Worm (Caenorhabditis elegans) whole organism, L4 larva: Measurements from ENCODE around the gene Y75B8A.25.

Experiments
- D1046.2 ChIP-seq: fragments of 200-800 bp; sonication (Bioruptor generic); IDR thresholded peaks from 2 replicates; pipeline ENCODE4 v1.3.6; 2022; ENCODE audit warnings: missing genetic modification characterization, missing compliant biosample characterization
- F10B5.3 ChIP-seq: sonication (generic microtip); optimal IDR thresholded peaks from 2 replicates; lab custom pipeline; 2016; ENCODE audit warnings: mild to moderate bottlenecking, missing genetic modification characterization, missing compliant biosample characterization
- F26F4.8 ChIP-seq: fragments of 200-800 bp; sonication (Bioruptor generic); conservative IDR thresholded peaks from 2 replicates; pipeline ENCODE4 v1.3.6; 2022; ENCODE audit warnings: missing genetic modification characterization, missing compliant biosample characterization
- F44E2.7 ChIP-seq: fragments of 200-800 bp; sonication (Bioruptor generic); IDR thresholded peaks from 2 replicates; pipeline ENCODE4 v2.1.2; 2022; ENCODE audit warnings: missing genetic modification characterization, missing compliant biosample characterization
- F49E8.2 ChIP-seq: sonication (generic microtip); optimal IDR thresholded peaks from 2 replicates; lab custom pipeline; 2016; ENCODE audit warnings: missing compliant biosample characterization, mild to moderate bottlenecking, missing genetic modification characterization, borderline replicate concordance
- R02D3.7 ChIP-seq: fragments of 150-350 bp; sonication (generic microtip); optimal IDR thresholded peaks from 3 replicates; lab custom pipeline; 2014; ENCODE audit warnings: missing biosample characterization, missing genetic modification characterization
- T20F7.1 ChIP-seq: fragments of 200-800 bp; sonication (Bioruptor generic); optimal IDR thresholded peaks from 2 replicates; lab custom pipeline; 2018; ENCODE audit warnings: mild to moderate bottlenecking, missing genetic modification characterization, missing compliant biosample characterization
- Y105C5A.15 ChIP-seq: fragments of 200-800 bp; sonication (Bioruptor generic); IDR thresholded peaks from 2 replicates; pipeline ENCODE4 v1.3.6; 2022; ENCODE audit warnings: missing genetic modification characterization, missing compliant biosample characterization
- Y5F2A.4 ChIP-seq: fragments of 200-800 bp; sonication (Bioruptor generic); optimal IDR thresholded peaks from 2 replicates; lab custom pipeline; 2018; ENCODE audit warnings: mild to moderate bottlenecking, missing genetic modification characterization, missing compliant biosample characterization
- ZK337.2 ChIP-seq: fragments of 200-800 bp; sonication (Bioruptor generic); IDR thresholded peaks from 2 replicates; pipeline ENCODE4 v1.3.6; 2022; ENCODE audit warnings: missing genetic modification reagents, missing genetic modification characterization, missing compliant biosample characterization
- ZK546.5 ChIP-seq, 2 experiments: sonication (generic microtip); optimal IDR thresholded peaks; 2 replicates each; lab custom pipeline; 2017; ENCODE audit warnings: missing biosample characterization in 2 of 2, missing genetic modification characterization in 2 of 2
- aly-2 ChIP-seq: sonication (generic microtip); optimal IDR thresholded peaks from 2 replicates; lab custom pipeline; 2018; ENCODE audit warnings: missing biosample characterization, missing genetic modification characterization
- ama-1 ChIP-seq: fragments of 150-350 bp; optimal IDR thresholded peaks from 2 replicates; lab custom pipeline; 2014; ENCODE audit warnings: inconsistent platforms, mixed read lengths
- arid-1 ChIP-seq: fragments of 200-800 bp; sonication (Bioruptor generic); conservative IDR thresholded peaks from 2 replicates; pipeline ENCODE4 v1.3.6; 2022; ENCODE audit warnings: missing genetic modification reagents, missing genetic modification characterization, missing compliant biosample characterization
- ceh-20 ChIP-seq: fragments of 200-800 bp; sonication (Bioruptor generic); IDR thresholded peaks from 2 replicates; pipeline ENCODE4 v1.3.6; 2022; ENCODE audit warnings: missing genetic modification reagents, missing genetic modification characterization, missing compliant biosample characterization
- ceh-44 ChIP-seq: fragments of 200-800 bp; sonication (Bioruptor generic); IDR thresholded peaks from 2 replicates; pipeline ENCODE4 v1.3.6; 2022; ENCODE audit warnings: missing genetic modification reagents, missing genetic modification characterization, missing compliant biosample characterization
- ceh-62 ChIP-seq: sonication (generic microtip); optimal IDR thresholded peaks from 2 replicates; lab custom pipeline; 2017; ENCODE audit warnings: missing biosample characterization, missing genetic modification characterization
- cey-2 ChIP-seq: sonication (generic microtip); optimal IDR thresholded peaks from 3 replicates; lab custom pipeline; 2017; ENCODE audit warnings: missing genetic modification characterization, mild to moderate bottlenecking, missing compliant biosample characterization, antibody characterized with exemption, borderline replicate concordance; ENCODE audit not compliant: insufficient read depth
- ctbp-1 ChIP-seq: fragments of 200-800 bp; sonication (Bioruptor generic); IDR thresholded peaks from 2 replicates; pipeline ENCODE4 v1.3.6; 2022; ENCODE audit warnings: missing genetic modification reagents, missing genetic modification characterization, missing compliant biosample characterization
- daf-16 ChIP-seq, 3 experiments: sonication (generic microtip); optimal IDR thresholded peaks; 2 replicates each; lab custom pipeline; 2016 to 2017; ENCODE audit warnings: missing genetic modification characterization in 3 of 3, missing genetic modification reagents in 3 of 3, mild to moderate bottlenecking in 2 of 3, missing compliant biosample characterization in 2 of 3, missing biosample characterization in 1 of 3, moderate library complexity in 1 of 3
- daf-8 ChIP-seq: fragments of 200-800 bp; sonication (Bioruptor generic); IDR thresholded peaks from 2 replicates; pipeline ENCODE4 v1.3.6; 2022; ENCODE audit warnings: missing genetic modification characterization, missing compliant biosample characterization
- duxl-1 ChIP-seq: sonication (generic microtip); optimal IDR thresholded peaks from 2 replicates; lab custom pipeline; 2016; ENCODE audit warnings: mild to moderate bottlenecking, missing genetic modification characterization, moderate library complexity, missing compliant biosample characterization; ENCODE audit not compliant: poor library complexity
- dve-1 ChIP-seq: sonication (generic microtip); optimal IDR thresholded peaks from 2 replicates; lab custom pipeline; 2017; ENCODE audit warnings: antibody characterized with exemption, mild to moderate bottlenecking, missing genetic modification characterization, missing compliant biosample characterization; ENCODE audit not compliant: insufficient read depth
- egl-43 ChIP-seq: fragments of 200-800 bp; sonication (Bioruptor generic); IDR thresholded peaks from 2 replicates; pipeline ENCODE4 v1.3.6; 2022; ENCODE audit warnings: missing genetic modification reagents, missing genetic modification characterization, missing compliant biosample characterization
- gei-8 ChIP-seq: fragments of 200-800 bp; sonication (Bioruptor generic); optimal IDR thresholded peaks from 2 replicates; lab custom pipeline; 2018; ENCODE audit warnings: mild to moderate bottlenecking, missing genetic modification characterization, missing compliant biosample characterization
- hlh-30 ChIP-seq: sonication (generic microtip); optimal IDR thresholded peaks from 2 replicates; lab custom pipeline; 2017; ENCODE audit warnings: antibody characterized with exemption, mild to moderate bottlenecking, missing genetic modification characterization, missing compliant biosample characterization; ENCODE audit not compliant: insufficient read depth
- lin-1 ChIP-seq: fragments of 200-800 bp; sonication (Bioruptor generic); IDR thresholded peaks from 2 replicates; pipeline ENCODE4 v1.3.6; 2022; ENCODE audit warnings: missing genetic modification reagents, missing genetic modification characterization, missing compliant biosample characterization
- lin-13 ChIP-seq: fragments of 150-350 bp; optimal IDR thresholded peaks from 2 replicates; lab custom pipeline; 2014; ENCODE audit warnings: missing biosample characterization, missing genetic modification reagents, missing genetic modification characterization
- lin-29 ChIP-seq: fragments of 200-800 bp; sonication (Bioruptor generic); IDR thresholded peaks from 2 replicates; pipeline ENCODE4 v1.3.6; 2022; ENCODE audit warnings: missing genetic modification reagents, missing genetic modification characterization, missing compliant biosample characterization
- lin-38 ChIP-seq: fragments of 200-800 bp; sonication (Bioruptor generic); IDR thresholded peaks from 2 replicates; pipeline ENCODE4 v1.3.6; 2022; ENCODE audit warnings: missing genetic modification reagents, missing genetic modification characterization, missing compliant biosample characterization
- lir-3 ChIP-seq: sonication (generic microtip); optimal IDR thresholded peaks from 2 replicates; lab custom pipeline; 2016; ENCODE audit warnings: mild to moderate bottlenecking, missing genetic modification characterization, missing compliant biosample characterization
- mdl-1 ChIP-seq, 2 experiments: fragments of 150-350 bp in 1 of 2; sonication (generic microtip) in 1 of 2; optimal IDR thresholded peaks; 2 replicates each; lab custom pipeline; 2014 to 2017; ENCODE audit warnings: missing biosample characterization in 2 of 2, missing genetic modification characterization in 2 of 2
- mep-1 ChIP-seq: fragments of 150-350 bp; sonication (generic microtip); optimal IDR thresholded peaks from 3 replicates; lab custom pipeline; 2014; ENCODE audit warnings: missing biosample characterization, missing genetic modification characterization
- mes-2 ChIP-seq: sonication (generic microtip); optimal IDR thresholded peaks from 2 replicates; lab custom pipeline; 2016; ENCODE audit warnings: missing genotype, mild to moderate bottlenecking, missing genetic modification characterization, missing compliant biosample characterization; ENCODE audit not compliant: poor library complexity, severe bottlenecking
- nhr-111 ChIP-seq: fragments of 200-800 bp; sonication (Bioruptor generic); optimal IDR thresholded peaks from 2 replicates; lab custom pipeline; 2018; ENCODE audit warnings: mild to moderate bottlenecking, missing genetic modification characterization, missing compliant biosample characterization
- nhr-237 ChIP-seq: sonication (generic microtip); optimal IDR thresholded peaks from 2 replicates; lab custom pipeline; 2017; ENCODE audit warnings: missing biosample characterization, missing genetic modification characterization
- nhr-25 ChIP-seq: sonication (generic microtip); optimal IDR thresholded peaks from 2 replicates; lab custom pipeline; 2017; ENCODE audit warnings: missing genetic modification characterization, mild to moderate bottlenecking, missing compliant biosample characterization, antibody characterized with exemption, moderate library complexity, borderline replicate concordance; ENCODE audit not compliant: insufficient read depth
- nhr-28 ChIP-seq: fragments of 150-350 bp; optimal IDR thresholded peaks from 2 replicates; lab custom pipeline; 2014; ENCODE audit warnings: missing biosample characterization, missing genetic modification characterization
- nhr-76 ChIP-seq: fragments of 150-350 bp; optimal IDR thresholded peaks from 2 replicates; lab custom pipeline; 2014; ENCODE audit warnings: missing biosample characterization, missing genetic modification characterization
- pha-4 ChIP-seq, 2 experiments: fragments of 150-350 bp in 1 of 2; fragments of 200-800 bp in 1 of 2; sonication (Bioruptor generic) in 1 of 2; IDR thresholded peaks in 1 of 2; optimal IDR thresholded peaks in 1 of 2; 2 replicates each; pipeline versions ENCODE4 v1.3.6 to Lab custom; 2014 to 2022; ENCODE audit warnings: missing genetic modification characterization in 2 of 2, missing genetic modification reagents in 2 of 2, missing biosample characterization in 1 of 2, missing compliant biosample characterization in 1 of 2
- rbr-2 ChIP-seq: sonication (generic microtip); optimal IDR thresholded peaks from 2 replicates; lab custom pipeline; 2016; ENCODE audit warnings: missing genotype, missing genetic modification characterization, missing compliant biosample characterization
- snpc-1.2 ChIP-seq: fragments of 200-800 bp; sonication (Bioruptor generic); IDR thresholded peaks from 2 replicates; pipeline ENCODE4 v1.3.6; 2022; ENCODE audit warnings: missing genetic modification reagents, missing genetic modification characterization, missing compliant biosample characterization
- tra-1 ChIP-seq: fragments of 200-800 bp; sonication (Bioruptor generic); IDR thresholded peaks from 2 replicates; pipeline ENCODE4 v1.3.6; 2022; ENCODE audit warnings: missing genetic modification reagents, missing genetic modification characterization, missing compliant biosample characterization
- vab-7 ChIP-seq: fragments of 200-800 bp; sonication (Bioruptor generic); IDR thresholded peaks from 2 replicates; pipeline ENCODE4 v1.3.6; 2022; ENCODE audit warnings: missing genetic modification reagents, missing genetic modification characterization, missing compliant biosample characterization
- zfp-2 ChIP-seq: sonication (generic microtip); optimal IDR thresholded peaks from 2 replicates; lab custom pipeline; 2016; ENCODE audit warnings: mild to moderate bottlenecking, missing genetic modification characterization, missing compliant biosample characterization
- zfp-3 ChIP-seq: fragments of 200-800 bp; sonication (Bioruptor generic); conservative IDR thresholded peaks from 2 replicates; pipeline ENCODE4 v1.3.6; 2022; ENCODE audit warnings: missing genetic modification reagents, missing genetic modification characterization, missing compliant biosample characterization
- zip-11 ChIP-seq: fragments of 200-800 bp; sonication (Bioruptor generic); IDR thresholded peaks from 2 replicates; pipeline ENCODE4 v1.3.6; 2022; ENCODE audit warnings: missing genetic modification characterization, missing compliant biosample characterization
- ztf-11 ChIP-seq: fragments of 150-350 bp; optimal IDR thresholded peaks from 2 replicates; lab custom pipeline; 2014; ENCODE audit warnings: missing biosample characterization, missing genetic modification characterization

Gene Y75B8A.25

DNA sequence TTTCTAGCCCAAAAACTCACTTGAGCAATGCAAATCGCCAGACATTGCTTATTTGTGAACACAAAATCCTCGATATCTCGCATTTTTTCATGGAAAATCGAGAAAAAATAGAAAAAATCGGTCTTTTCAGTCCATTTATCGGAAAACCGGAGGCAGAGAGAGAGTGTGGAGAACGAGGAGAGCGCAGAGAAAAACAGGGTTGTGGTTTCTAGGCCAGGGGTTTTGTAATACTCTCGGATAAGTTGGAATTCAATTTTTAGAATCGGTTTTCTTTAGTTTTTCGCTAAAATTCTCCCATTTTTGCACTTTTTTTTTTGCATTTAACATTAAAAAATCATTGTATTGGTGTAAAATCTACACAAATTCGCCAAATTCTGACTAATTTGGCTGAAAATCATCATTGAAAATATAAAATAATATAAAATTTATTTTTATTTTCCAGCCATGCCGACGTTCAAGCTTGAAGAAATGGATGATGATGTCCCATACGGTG is at the start of gene Y75B8A.25, which contains the start of gene Y75B8A.24:
Gene Y75B8A.25 (plus strand): TSS at position 443 of the 493 bp plus-strand sequence.
Gene Y75B8A.24 (minus strand): TSS at position 155 of the 493 bp plus-strand sequence.
- TF ChIP-seq egl-43 (no peak), F49E8.2 (tag; lab: Kevin White, UChicago) (peak; percentile 40), zip-11 (GFP tag; lab: Robert Waterston, UW) (no peak), lin-1 (no peak), F10B5.3 (tag; lab: Kevin White, UChicago) (no peak), lin-29 (GFP tag; lab: Robert Waterston, UW) (no peak), daf-8 (GFP tag; lab: Robert Waterston, UW) (no peak), lin-38 (peak; percentile 78), mdl-1 (tag; optimal IDR thresholded peaks at IDR 0.05; lab: Kevin White, UChicago) (no peak), ztf-11 (tag; lab: Kevin White, UChicago) (no peak), arid-1 (0 out of 2 replicates have a peak, but pooled peaks have one; percentile 59), hlh-30 (peak; percentile 7), R02D3.7 (tag; lab: Kevin White, UChicago) (no peak), snpc-1.2 (GFP tag; lab: Robert Waterston, UW) (no peak), ama-1 (no peak), mes-2 (tag; lab: Kevin White, UChicago) (peak; percentile 98), lin-13 (GFP tag; lab: Kevin White, UChicago) (peak; percentile 15), ceh-62 (tag; lab: Kevin White, UChicago) (no peak), nhr-28 (no peak), ceh-20 (GFP tag; lab: Robert Waterston, UW) (peak; percentile 68; the same call in 1 of the 2 replicates), F44E2.7 (GFP tag; lab: Robert Waterston, UW) (no peak), cey-2 (tag; lab: Kevin White, UChicago) (no peak), pha-4 (GFP tag; IDR thresholded peaks at IDR 0.05; lab: Robert Waterston, UW) (peak; percentile 29; the same call in 1 of the 2 replicates), pha-4 (tag; optimal IDR thresholded peaks at IDR 0.05; lab: Kevin White, UChicago) (no peak), tra-1 (GFP tag; lab: Robert Waterston, UW) (0 out of 2 replicates have a peak, but pooled peaks have one; percentile 46), ZK546.5 (tag; optimal IDR thresholded peaks at IDR 0.05; lab: Kevin White, UChicago) (no peak), mep-1 (peak; percentile 26), lir-3 (no peak), ceh-44 (GFP tag; lab: Robert Waterston, UW) (no peak), nhr-237 (tag; lab: Kevin White, UChicago) (no peak), Y105C5A.15 (no peak), zfp-3 (no peak), zfp-2 (tag; lab: Kevin White, UChicago) (no peak), aly-2 (no peak), ZK337.2 (peak; percentile 93), nhr-25 (tag; lab: Kevin White, UChicago) (no peak), T20F7.1 (GFP tag; lab: Kevin White, UChicago) (no peak), gei-8 (GFP tag; lab: Kevin White, UChicago) (no peak), nhr-111 (GFP tag; lab: Kevin White, UChicago) (no peak), nhr-76 (tag; lab: Kevin White, UChicago) (no peak), rbr-2 (peak; percentile 20), duxl-1 (peak; percentile 79), daf-16 (GFP tag; optimal IDR thresholded peaks at IDR 0.05; lab: Kevin White, UChicago) (no peak), daf-16 (tag; optimal IDR thresholded peaks at IDR 0.05; lab: Kevin White, UChicago) (peak; percentile 27), dve-1 (tag; lab: Kevin White, UChicago) (peak; percentile 44), F26F4.8 (no peak), D1046.2 (no peak), vab-7 (GFP tag; lab: Robert Waterston, UW) (no peak), ctbp-1 (GFP tag; lab: Robert Waterston, UW) (no peak), Y5F2A.4 (GFP tag; lab: Kevin White, UChicago) (no peak)
